Worm (Caenorhabditis elegans): ENCODE data around the gene fipr-7.

ce11 chrV:10203435-10204009, 26.1 kb upstream of the fipr-7 start, which contains the start of gene chpf-1:
- TF ChIP-seq F49E8.2 (tag; optimal IDR thresholded peaks at IDR 0.05; ENCODE audit: insufficient read depth) (no peak), pbrm-1 (GFP tag; IDR thresholded peaks at IDR 0.05) (no peak), lsy-27 (tag; optimal IDR thresholded peaks at IDR 0.05; ENCODE audit: borderline replicate concordance, insufficient read depth) (no peak), bed-2 (GFP tag; IDR thresholded peaks at IDR 0.05) (no peak), F57C9.4 (tag; optimal IDR thresholded peaks at IDR 0.05) (no peak), sdz-38 (tag; optimal IDR thresholded peaks at IDR 0.05) (no peak), ztf-28 (GFP tag; IDR thresholded peaks at IDR 0.05) (no peak), F37B4.10 (GFP tag; IDR thresholded peaks at IDR 0.05) (no peak), efl-1 (GFP tag; optimal IDR thresholded peaks at IDR 0.05) (no peak), unc-62 (GFP tag; optimal IDR thresholded peaks at IDR 0.05) (no peak), B0019.2 (GFP tag; conservative IDR thresholded peaks at IDR 0.05) (no peak), tlf-1 (GFP tag; optimal IDR thresholded peaks at IDR 0.05) (no peak)

Measured in whole organism, young adult.